Worm (Caenorhabditis elegans) whole organism, L1 larva: ENCODE data around the gene fat-7.

Experiments
- blmp-1 ChIP-seq: fragments of 150-350 bp; optimal IDR thresholded peaks from 2 replicates; lab custom pipeline; 2014; ENCODE audit warnings: missing biosample characterization, missing genetic modification characterization
- ceh-82 ChIP-seq, 3 experiments: fragments of 150-350 bp in 1 of 3; sonication (generic microtip) in 2 of 3; optimal IDR thresholded peaks; 2 replicates each; lab custom pipeline; 2014 to 2017; ENCODE audit warnings: missing biosample characterization in 3 of 3, missing genetic modification characterization in 3 of 3
- dpl-1 ChIP-seq, 3 experiments: fragments of 150-350 bp in 2 of 3; sonication (generic microtip) in 1 of 3; optimal IDR thresholded peaks; 2 replicates each; lab custom pipeline; 2014 to 2017; ENCODE audit warnings: missing biosample characterization in 3 of 3, missing genetic modification characterization in 3 of 3, missing genetic modification reagents in 3 of 3
- irx-1 ChIP-seq: sonication (generic microtip); optimal IDR thresholded peaks from 2 replicates; lab custom pipeline; 2016; ENCODE audit warnings: missing genetic modification characterization, missing compliant biosample characterization
- jun-1 ChIP-seq: fragments of 150-350 bp; optimal IDR thresholded peaks from 2 replicates; lab custom pipeline; 2014; ENCODE audit warnings: missing biosample characterization, missing genetic modification reagents, missing genetic modification characterization
- lin-35 ChIP-seq, 2 experiments: fragments of 150-350 bp; optimal IDR thresholded peaks; 2 replicates each; lab custom pipeline; 2014; ENCODE audit warnings: missing biosample characterization in 2 of 2, missing genetic modification characterization in 2 of 2, missing genetic modification reagents in 2 of 2
- lir-3 ChIP-seq: sonication (generic microtip); optimal IDR thresholded peaks from 2 replicates; lab custom pipeline; 2016; ENCODE audit warnings: mild to moderate bottlenecking, missing genetic modification characterization, moderate library complexity, missing compliant biosample characterization; ENCODE audit not compliant: poor library complexity
- lsy-2 ChIP-seq, 2 experiments: fragments of 150-350 bp; optimal IDR thresholded peaks; 2 replicates each; lab custom pipeline; 2014; ENCODE audit warnings: missing biosample characterization in 2 of 2, missing genetic modification characterization in 2 of 2
- nhr-237 ChIP-seq: fragments of 150-350 bp; optimal IDR thresholded peaks from 2 replicates; lab custom pipeline; 2014; ENCODE audit warnings: missing biosample characterization, missing genetic modification characterization
- snpc-4 ChIP-seq: fragments of 150-350 bp; optimal IDR thresholded peaks from 2 replicates; lab custom pipeline; 2014; ENCODE audit warnings: missing biosample characterization, missing genetic modification characterization
- unc-130 ChIP-seq: fragments of 150-350 bp; optimal IDR thresholded peaks from 2 replicates; lab custom pipeline; 2017; ENCODE audit warnings: missing biosample characterization, missing genetic modification characterization, inconsistent platforms

DNA sequence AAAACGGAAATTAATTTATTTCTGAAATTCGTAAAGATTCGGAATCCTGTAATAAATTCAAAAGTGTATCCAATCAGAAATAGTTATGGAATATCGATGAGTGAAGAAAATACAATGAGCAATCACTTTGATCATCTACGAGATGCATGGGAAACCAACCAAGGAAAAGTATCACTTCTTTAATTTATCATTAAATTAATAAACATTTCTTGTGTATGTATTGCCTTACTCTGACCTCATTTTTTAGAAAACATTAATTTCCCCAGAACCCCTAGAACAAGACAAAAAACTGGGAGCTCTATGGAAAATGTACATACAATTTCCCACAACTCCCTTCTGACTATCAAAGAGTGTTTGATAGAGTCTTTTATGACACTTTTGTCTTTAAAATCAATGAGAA lies 19.0 kb downstream of the fat-7 start, which contains the start of gene F10D2.16:
- no peak for TF ChIP-seq snpc-4 (tag; lab: Kevin White, UChicago)
- no peak for TF ChIP-seq ceh-82 (tag; optimal IDR thresholded peaks at IDR 0.05; lab: Kevin White, UChicago)
- TF ChIP-seq blmp-1 (tag; lab: Kevin White, UChicago): no peak
- TF ChIP-seq irx-1 (tag; lab: Kevin White, UChicago): no peak
- TF ChIP-seq jun-1 (tag; lab: Kevin White, UChicago): no peak
- TF ChIP-seq lir-3 (tag; lab: Kevin White, UChicago): no peak
- no peak for TF ChIP-seq lsy-2 (tag; optimal IDR thresholded peaks at IDR 0.05; lab: Kevin White, UChicago)
- TF ChIP-seq unc-130 (tag; lab: Kevin White, UChicago): no peak
- TF ChIP-seq lin-35 (GFP tag; optimal IDR thresholded peaks at IDR 0.05; lab: Kevin White, UChicago): no peak
- no peak for TF ChIP-seq nhr-237 (tag; lab: Kevin White, UChicago)
- no peak for TF ChIP-seq dpl-1 (GFP tag; optimal IDR thresholded peaks at IDR 0.05; lab: Kevin White, UChicago)
